Worm (Caenorhabditis elegans) whole organism, mixed stage, embryonic: Measurements from ENCODE around the gene T26H5.4.

ENCODE experiments used
- flh-1 ChIP-seq: fragments of 200-800 bp; sonication (Bioruptor generic); optimal IDR thresholded peaks from 2 replicates; lab custom pipeline; 2018; ENCODE audit warnings: mild to moderate bottlenecking, missing genetic modification characterization, moderate library complexity, missing compliant biosample characterization
- lsy-2 ChIP-seq: fragments of 150-350 bp; optimal IDR thresholded peaks from 2 replicates; lab custom pipeline; 2014; ENCODE audit warnings: missing biosample characterization, missing genetic modification characterization
- snpc-4 ChIP-seq: fragments of 150-350 bp; optimal IDR thresholded peaks from 2 replicates; lab custom pipeline; 2014; ENCODE audit warnings: missing biosample characterization, missing genetic modification characterization

DNA sequence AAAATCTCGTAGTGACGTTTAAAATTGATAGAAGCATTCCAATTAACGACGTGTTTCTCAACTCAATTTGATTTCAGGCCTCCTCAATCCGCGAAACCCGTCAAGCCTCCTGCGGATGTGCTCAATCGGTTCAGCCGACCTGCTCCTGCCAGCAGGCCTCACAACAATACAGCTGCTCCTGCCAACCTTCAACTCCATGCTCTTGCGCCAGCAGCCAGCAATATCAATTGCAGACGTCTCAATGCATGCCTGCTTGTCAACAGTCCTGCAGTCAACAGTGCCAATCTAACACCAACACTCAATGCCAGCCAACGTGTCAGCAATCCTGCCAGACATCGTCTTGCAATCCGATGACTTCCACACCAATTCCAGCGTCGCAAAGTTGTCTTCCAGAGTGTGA lies 17.5 kb upstream of the T26H5.4 start:
- no peak for TF ChIP-seq snpc-4 (tag; lab: Kevin White, UChicago)
- TF ChIP-seq flh-1 (GFP tag; lab: Kevin White, UChicago), result no peak
- no peak for TF ChIP-seq lsy-2 (tag; lab: Kevin White, UChicago)
